Fruit fly (Drosophila melanogaster) whole organism, prepupa: ENCODE results near the gene TwdlX.

Source experiments
- Blimp-1 ChIP-seq: fragments of 200-800 bp; sonication (Bioruptor generic); optimal IDR thresholded peaks from 3 replicates; lab custom pipeline; 2017; ENCODE audit warnings: missing biosample characterization, missing genetic modification characterization, mild to moderate bottlenecking, moderate library complexity, missing genetic modification reagents
- CG10631 ChIP-seq: fragments of 200-800 bp; sonication (Bioruptor generic); optimal IDR thresholded peaks from 2 replicates; lab custom pipeline; 2016; ENCODE audit warnings: missing biosample characterization, missing genetic modification characterization
- CG11294 ChIP-seq: fragments of 200-800 bp; sonication (Bioruptor generic); IDR thresholded peaks from 2 replicates; pipeline ENCODE4 v1.3.6; 2022; ENCODE audit warnings: missing biosample characterization, missing genetic modification characterization
- CG11762 ChIP-seq: fragments of 200-800 bp; sonication (Bioruptor generic); optimal IDR thresholded peaks from 3 replicates; lab custom pipeline; 2016; ENCODE audit warnings: missing biosample characterization, missing genetic modification characterization; ENCODE audit not compliant: insufficient read depth
- CG11902 ChIP-seq: fragments of 200-800 bp; sonication (Bioruptor generic); optimal IDR thresholded peaks from 3 replicates; lab custom pipeline; 2016; ENCODE audit warnings: missing biosample characterization, missing genetic modification characterization
- CG15336 ChIP-seq: fragments of 200-800 bp; sonication (Bioruptor generic); IDR thresholded peaks from 2 replicates; pipeline ENCODE4 v1.3.6; 2022; ENCODE audit warnings: missing biosample characterization, missing genetic modification characterization
- CG16779 ChIP-seq: fragments of 200-800 bp; sonication (Bioruptor generic); optimal IDR thresholded peaks from 3 replicates; lab custom pipeline; 2017; ENCODE audit warnings: missing biosample characterization, mild to moderate bottlenecking, missing genetic modification characterization
- CG31627 ChIP-seq: fragments of 200-800 bp; sonication (Bioruptor generic); optimal IDR thresholded peaks from 3 replicates; lab custom pipeline; 2016; ENCODE audit warnings: missing biosample characterization, missing genetic modification characterization
- CG32006 ChIP-seq: fragments of 200-800 bp; sonication (Bioruptor generic); optimal IDR thresholded peaks from 3 replicates; lab custom pipeline; 2017; ENCODE audit warnings: missing biosample characterization, mild to moderate bottlenecking, missing genetic modification characterization
- CG34406 ChIP-seq: fragments of 200-800 bp; sonication (Bioruptor generic); optimal IDR thresholded peaks from 3 replicates; lab custom pipeline; 2016; ENCODE audit warnings: missing biosample characterization, missing genetic modification characterization
- CG6163 ChIP-seq: fragments of 200-800 bp; sonication (Bioruptor generic); IDR thresholded peaks from 3 replicates; pipeline ENCODE4 v1.3.6; 2022; ENCODE audit warnings: missing biosample characterization, missing genetic modification characterization
- CG6808 ChIP-seq: fragments of 200-800 bp; sonication (Bioruptor generic); optimal IDR thresholded peaks from 3 replicates; lab custom pipeline; 2017; ENCODE audit warnings: missing biosample characterization, missing genetic modification characterization, mild to moderate bottlenecking, moderate library complexity, missing genetic modification reagents
- CG6854 ChIP-seq: fragments of 200-800 bp; sonication (Bioruptor generic); optimal IDR thresholded peaks from 2 replicates; lab custom pipeline; 2017; ENCODE audit warnings: missing biosample characterization, mild to moderate bottlenecking, missing genetic modification characterization
- CG7368 ChIP-seq: fragments of 200-800 bp; sonication (Bioruptor generic); optimal IDR thresholded peaks from 3 replicates; lab custom pipeline; 2016; ENCODE audit warnings: missing biosample characterization, missing genetic modification characterization
- CG8632 ChIP-seq: fragments of 200-800 bp; sonication (Bioruptor generic); optimal IDR thresholded peaks from 3 replicates; lab custom pipeline; 2016; ENCODE audit warnings: missing biosample characterization, missing genetic modification characterization
- CG9139 ChIP-seq: fragments of 200-800 bp; sonication (Bioruptor generic); optimal IDR thresholded peaks from 3 replicates; lab custom pipeline; 2017; ENCODE audit warnings: missing biosample characterization, mild to moderate bottlenecking, missing genetic modification characterization
- Eip78C ChIP-seq: fragments of 200-800 bp; sonication (Bioruptor generic); peaks from one replicate; lab custom pipeline; 2016; ENCODE audit warnings: missing biosample characterization, missing genetic modification characterization
- Gug ChIP-seq: fragments of 200-800 bp; sonication (Bioruptor generic); IDR thresholded peaks from 2 replicates; pipeline ENCODE4 v1.3.6; 2022; ENCODE audit warnings: missing biosample characterization, missing genetic modification characterization
- Hr38 ChIP-seq: sonication (Bioruptor generic); optimal IDR thresholded peaks from 2 replicates; lab custom pipeline; 2016; ENCODE audit warnings: missing biosample characterization, missing genetic modification characterization
- Hr39 ChIP-seq: fragments of 200-800 bp; sonication (Bioruptor generic); optimal IDR thresholded peaks from 2 replicates; lab custom pipeline; 2016; ENCODE audit warnings: missing biosample characterization, missing genetic modification characterization
- Hr4 ChIP-seq: fragments of 200-800 bp; sonication (Bioruptor generic); optimal IDR thresholded peaks from 3 replicates; lab custom pipeline; 2016; ENCODE audit warnings: missing biosample characterization, missing genetic modification characterization
- Lpt ChIP-seq: fragments of 200-800 bp; sonication (Bioruptor generic); optimal IDR thresholded peaks from 3 replicates; lab custom pipeline; 2016; ENCODE audit warnings: missing biosample characterization, missing genetic modification characterization
- Met ChIP-seq: fragments of 200-800 bp; sonication (Bioruptor generic); optimal IDR thresholded peaks from 3 replicates; lab custom pipeline; 2016; ENCODE audit warnings: missing biosample characterization, missing genetic modification characterization
- OdsH ChIP-seq: fragments of 200-800 bp; sonication (Bioruptor generic); optimal IDR thresholded peaks from 3 replicates; lab custom pipeline; 2016; ENCODE audit warnings: missing biosample characterization, missing genetic modification characterization
- Sox102F ChIP-seq: fragments of 200-800 bp; sonication (Bioruptor generic); optimal IDR thresholded peaks from 2 replicates; lab custom pipeline; 2016; ENCODE audit warnings: missing biosample characterization, mild to moderate bottlenecking, missing genetic modification characterization
- Sox15 ChIP-seq: fragments of 200-800 bp; sonication (Bioruptor generic); optimal IDR thresholded peaks from 3 replicates; lab custom pipeline; 2016; ENCODE audit warnings: missing biosample characterization, missing genetic modification characterization
- achi ChIP-seq: fragments of 200-800 bp; sonication (Bioruptor generic); optimal IDR thresholded peaks from 3 replicates; lab custom pipeline; 2016; ENCODE audit warnings: missing biosample characterization, missing genetic modification characterization
- acj6 ChIP-seq: fragments of 200-800 bp; sonication (Bioruptor generic); optimal IDR thresholded peaks from 3 replicates; lab custom pipeline; 2016; ENCODE audit warnings: missing biosample characterization, missing genetic modification characterization
- cyc ChIP-seq: fragments of 200-800 bp; sonication (Bioruptor generic); optimal IDR thresholded peaks from 3 replicates; lab custom pipeline; 2016; ENCODE audit warnings: missing biosample characterization, missing genetic modification characterization
- dac ChIP-seq: fragments of 200-800 bp; sonication (Bioruptor generic); optimal IDR thresholded peaks from 2 replicates; lab custom pipeline; 2017; ENCODE audit warnings: missing biosample characterization, mild to moderate bottlenecking, missing genetic modification characterization
- dsx ChIP-seq: fragments of 200-800 bp; optimal IDR thresholded peaks from 3 replicates; lab custom pipeline; 2019; ENCODE audit warnings: missing biosample characterization, mild to moderate bottlenecking, missing genetic modification characterization, moderate library complexity; ENCODE audit not compliant: poor library complexity, severe bottlenecking
- eg ChIP-seq: fragments of 200-800 bp; sonication (Bioruptor generic); IDR thresholded peaks from 3 replicates; pipeline ENCODE4 v1.3.6; 2022; ENCODE audit warnings: missing biosample characterization, missing genetic modification characterization
- esn ChIP-seq: fragments of 200-800 bp; sonication (Bioruptor generic); optimal IDR thresholded peaks from 2 replicates; lab custom pipeline; 2016; ENCODE audit warnings: missing biosample characterization, mild to moderate bottlenecking, missing genetic modification characterization, moderate library complexity
- fd85E ChIP-seq: fragments of 200-800 bp; sonication (Bioruptor generic); optimal IDR thresholded peaks from 3 replicates; lab custom pipeline; 2016; ENCODE audit warnings: missing biosample characterization, missing genetic modification characterization
- lz ChIP-seq: fragments of 200-800 bp; sonication (Bioruptor generic); optimal IDR thresholded peaks from 3 replicates; lab custom pipeline; 2016; ENCODE audit warnings: missing biosample characterization, missing genetic modification characterization
- net ChIP-seq: fragments of 200-800 bp; sonication (Bioruptor generic); optimal IDR thresholded peaks from 3 replicates; lab custom pipeline; 2016; ENCODE audit warnings: missing biosample characterization, missing genetic modification characterization
- salr ChIP-seq, 2 experiments: fragments of 200-800 bp; sonication (Bioruptor generic); optimal IDR thresholded peaks; 3 replicates each; lab custom pipeline; 2016 to 2018; ENCODE audit warnings: missing biosample characterization in 2 of 2, missing genetic modification characterization in 2 of 2, mild to moderate bottlenecking in 1 of 2
- spab ChIP-seq: fragments of 200-800 bp; sonication (Bioruptor generic); optimal IDR thresholded peaks from 2 replicates; lab custom pipeline; 2017; ENCODE audit warnings: missing biosample characterization, mild to moderate bottlenecking, missing genetic modification characterization, missing genetic modification reagents
- svp ChIP-seq: fragments of 200-800 bp; sonication (Bioruptor generic); peaks from one replicate; lab custom pipeline; 2016; ENCODE audit warnings: missing biosample characterization, missing genetic modification characterization
- topi ChIP-seq: fragments of 200-800 bp; sonication (Bioruptor generic); optimal IDR thresholded peaks from 3 replicates; lab custom pipeline; 2016; ENCODE audit warnings: missing biosample characterization, missing genetic modification characterization
- vri ChIP-seq: fragments of 200-800 bp; sonication (Bioruptor generic); optimal IDR thresholded peaks from 3 replicates; lab custom pipeline; 2016; ENCODE audit warnings: missing biosample characterization, mild to moderate bottlenecking, missing genetic modification characterization

TwdlX gene

DNA sequence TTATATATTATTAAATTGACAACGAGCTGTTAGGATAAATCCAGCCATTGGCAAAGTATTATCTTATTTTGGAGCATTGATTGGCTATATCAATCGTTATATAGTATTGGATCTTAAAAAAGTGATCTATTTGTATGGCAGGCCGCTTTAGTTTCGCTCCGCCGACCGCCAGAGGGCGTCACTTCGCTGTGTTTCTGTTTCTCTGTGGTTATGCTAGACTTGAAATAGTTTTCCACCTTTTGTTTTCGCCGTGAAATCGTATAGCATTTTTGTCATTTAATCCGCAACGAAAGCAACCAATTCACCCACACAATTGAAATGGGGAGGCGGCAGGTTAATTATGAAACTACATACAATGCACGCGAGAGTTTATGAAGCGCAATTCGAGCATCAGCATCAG, 15.9 kb downstream of the TwdlX start:
- no peak for TF ChIP-seq CG34406 (GFP tag; lab: Kevin White, UChicago)
- TF ChIP-seq CG32006 (GFP tag; lab: Kevin White, UChicago) = no peak
- no peak for TF ChIP-seq CG6854 (GFP tag; lab: Kevin White, UChicago)
- TF ChIP-seq Sox15 (GFP tag; lab: Kevin White, UChicago) = no peak
- no peak for TF ChIP-seq CG16779
- TF ChIP-seq salr (GFP tag; optimal IDR thresholded peaks at IDR 0.05; lab: Kevin White, UChicago) = no peak
- TF ChIP-seq cyc (GFP tag; lab: Kevin White, UChicago) = no peak
- TF ChIP-seq Sox102F (GFP tag; lab: Kevin White, UChicago) = no peak
- no peak for TF ChIP-seq lz
- no peak for TF ChIP-seq dsx
- TF ChIP-seq CG9139 (GFP tag; lab: Kevin White, UChicago) = no peak
- TF ChIP-seq topi (GFP tag; lab: Kevin White, UChicago) = no peak
- TF ChIP-seq Lpt (GFP tag; lab: Kevin White, UChicago) = no peak
- TF ChIP-seq CG6163 (GFP tag; lab: Robert Waterston, UW) = no peak
- TF ChIP-seq CG10631 (GFP tag; lab: Kevin White, UChicago) = no peak
- TF ChIP-seq Met = no peak
- no peak for TF ChIP-seq Eip78C (GFP tag; lab: Kevin White, UChicago)
- no peak for TF ChIP-seq CG6808 (GFP tag; lab: Kevin White, UChicago)
- no peak for TF ChIP-seq CG15336 (GFP tag; lab: Robert Waterston, UW)
- no peak for TF ChIP-seq CG8632 (GFP tag; lab: Kevin White, UChicago)

DNA sequence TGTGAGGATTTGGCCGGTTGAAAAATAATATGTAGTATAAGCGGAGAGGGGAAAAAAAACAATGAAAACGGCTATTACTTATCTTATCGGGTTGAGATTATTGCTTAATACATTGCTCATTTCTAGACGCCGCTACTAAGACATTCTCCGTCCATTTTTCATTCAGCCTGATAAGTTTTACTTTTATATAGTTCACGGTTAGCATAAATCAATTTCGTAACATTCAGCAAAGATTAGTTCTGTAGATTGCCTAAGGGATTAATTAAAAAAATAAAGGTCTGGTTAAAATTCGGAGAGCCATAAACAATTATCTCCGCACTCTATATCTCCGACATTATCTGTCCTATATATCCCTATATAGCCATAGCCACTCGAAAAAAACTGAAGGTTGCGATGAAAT, 16.6 kb downstream of the TwdlX start:
- TF ChIP-seq CG15336 (GFP tag; lab: Robert Waterston, UW) = no peak
- peak; percentile 85 for TF ChIP-seq vri (GFP tag; lab: Kevin White, UChicago)
- no peak for TF ChIP-seq Blimp-1
- no peak for TF ChIP-seq Hr39 (GFP tag; lab: Kevin White, UChicago)

DNA sequence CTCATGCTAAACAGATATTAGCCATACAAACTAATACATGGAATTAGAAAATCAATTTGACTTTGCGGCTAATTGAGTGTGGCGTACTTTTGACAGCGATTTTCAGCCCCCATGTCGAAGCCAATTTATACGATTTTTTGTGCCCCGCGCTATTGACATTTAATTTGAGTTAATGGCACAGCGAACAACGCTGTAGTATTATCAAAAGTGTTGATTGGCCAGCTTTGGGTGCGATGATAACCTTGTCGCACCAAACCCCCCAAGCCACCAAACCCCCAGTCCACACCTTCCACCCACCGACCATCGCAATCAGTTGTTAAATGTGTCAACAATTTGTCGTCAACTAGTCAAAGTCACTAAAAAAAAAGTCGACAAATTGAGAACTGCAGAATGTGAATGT, 18.4 kb downstream of the TwdlX start:
- TF ChIP-seq svp (GFP tag; lab: Kevin White, UChicago) = peak; percentile 84
- no peak for TF ChIP-seq CG11762
- TF ChIP-seq vri (GFP tag; lab: Kevin White, UChicago) = peak; percentile 7
- TF ChIP-seq CG31627 (GFP tag; lab: Kevin White, UChicago) = no peak

DNA sequence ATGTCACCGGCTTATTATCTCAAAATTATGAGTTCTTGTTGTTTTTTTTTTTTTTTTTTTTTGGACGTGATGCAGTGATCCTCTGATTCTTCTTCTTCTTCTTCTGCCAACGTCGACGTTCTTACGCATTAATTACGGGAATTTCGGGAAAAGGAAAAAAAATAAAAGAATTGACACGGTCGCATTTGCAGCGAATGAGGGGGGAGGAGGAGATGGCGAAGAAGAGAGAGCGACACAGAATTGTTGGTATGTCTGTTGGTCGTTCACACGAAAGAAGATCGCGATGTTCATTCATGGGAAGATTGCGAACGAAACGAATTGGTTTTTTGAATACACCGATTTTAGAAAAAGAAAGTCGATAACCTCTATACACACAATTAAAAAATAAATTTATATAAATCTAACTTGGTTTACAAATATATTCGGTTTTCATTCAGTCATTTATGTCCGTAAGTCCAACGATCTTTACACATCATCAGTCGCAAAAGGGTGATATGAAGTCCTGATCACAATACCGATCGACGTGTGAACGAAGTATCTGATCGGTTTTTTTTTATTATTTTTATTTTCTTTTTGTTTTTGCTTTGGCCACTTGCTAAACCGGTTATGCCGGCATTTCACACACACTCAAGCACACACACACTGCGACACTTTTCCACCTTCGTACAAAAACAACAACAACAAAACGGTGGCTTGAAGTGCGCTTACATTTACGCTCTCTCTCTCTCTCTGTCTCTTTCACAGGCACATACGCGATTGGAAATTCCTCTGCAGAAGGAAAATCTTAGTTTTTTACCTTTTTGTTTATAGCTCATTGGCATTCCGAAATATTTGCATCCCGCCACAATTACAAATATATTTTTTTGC, 20.1 kb downstream of the TwdlX start:
- TF ChIP-seq OdsH (GFP tag; lab: Kevin White, UChicago) (peak; percentile 84), fd85E (peak; percentile 62), Lpt (GFP tag; lab: Kevin White, UChicago) (peak; percentile 91), achi (GFP tag; lab: Kevin White, UChicago) (peak; percentile 85), net (GFP tag; lab: Kevin White, UChicago) (peak; percentile 91), Hr39 (GFP tag; lab: Kevin White, UChicago) (peak; percentile 61), CG32006 (GFP tag; lab: Kevin White, UChicago) (peak; percentile 91), CG6854 (GFP tag; lab: Kevin White, UChicago) (peak; percentile 91), Sox15 (GFP tag; lab: Kevin White, UChicago) (peak; percentile 61), Hr38 (no peak), CG7368 (peak; percentile 67), CG16779 (peak; percentile 94), topi (GFP tag; lab: Kevin White, UChicago) (peak; percentile 89), Blimp-1 (peak; percentile 78), CG6163 (GFP tag; lab: Robert Waterston, UW) (peak; percentile 86), salr (GFP tag; optimal IDR thresholded peaks at IDR 0.05; lab: Kevin White, UChicago) (peak; percentile 64 to 89), CG15336 (GFP tag; lab: Robert Waterston, UW) (peak; percentile 89), CG34406 (GFP tag; lab: Kevin White, UChicago) (peak; percentile 88), svp (GFP tag; lab: Kevin White, UChicago) (peak; percentile 90), CG10631 (GFP tag; lab: Kevin White, UChicago) (peak; percentile 81), CG11294 (peak; percentile 31; the same call in 1 of the 2 replicates), Eip78C (GFP tag; lab: Kevin White, UChicago) (peak; percentile 97), Hr4 (peak; percentile 80), Gug (peak; percentile 64), eg (GFP tag; lab: Robert Waterston, UW) (peak; percentile 88), acj6 (GFP tag; lab: Kevin White, UChicago) (peak; percentile 85), cyc (GFP tag; lab: Kevin White, UChicago) (peak; percentile 66), Met (peak; percentile 85), spab (GFP tag; lab: Kevin White, UChicago) (peak; percentile 91), dac (peak; percentile 80), CG11902 (peak; percentile 16), CG11762 (peak; percentile 85), esn (peak; percentile 90)
